Fruit fly (Drosophila melanogaster) Kc167 (cell line): ENCODE data around the gene CG5880.

Experiments
- Myc ChIP-seq: fragments of >200 bp; optimal IDR thresholded peaks from 2 replicates; lab custom pipeline; 2017; ENCODE audit warnings: missing external identifiers
- Sin3A ChIP-seq: fragments of >200 bp; optimal IDR thresholded peaks from 2 replicates; lab custom pipeline; 2018; ENCODE audit warnings: missing external identifiers
- h ChIP-seq: fragments of >200 bp; optimal IDR thresholded peaks from 3 replicates; lab custom pipeline; 2018; ENCODE audit warnings: missing external identifiers
- psq ChIP-seq: fragments of >200 bp; optimal IDR thresholded peaks from 2 replicates; lab custom pipeline; 2017; ENCODE audit warnings: missing external identifiers

- TF ChIP-seq Myc (lab: Kevin White, UChicago), result no peak
- no peak for TF ChIP-seq Sin3A (lab: Kevin White, UChicago)
- TF ChIP-seq h, result no peak
- no peak for TF ChIP-seq psq
Measured at dm6 chr3R:27135692-27136641, 19.4 kb downstream of the CG5880 start.
